Worm (Caenorhabditis elegans) whole organism, L3 larva: ENCODE data around the gene acs-1.

ENCODE experiments used
- R02D3.7 ChIP-seq: fragments of 150-350 bp; optimal IDR thresholded peaks from 2 replicates; lab custom pipeline; 2014; ENCODE audit warnings: missing biosample characterization, missing genetic modification characterization
- ZK546.5 ChIP-seq: sonication (generic microtip); optimal IDR thresholded peaks from 2 replicates; lab custom pipeline; 2017; ENCODE audit warnings: missing biosample characterization, missing genetic modification characterization
- aly-2 ChIP-seq: fragments of 150-350 bp; optimal IDR thresholded peaks from 2 replicates; lab custom pipeline; 2014; ENCODE audit warnings: missing biosample characterization, missing genetic modification characterization
- ama-1 ChIP-seq: fragments of 150-350 bp; optimal IDR thresholded peaks from 2 replicates; lab custom pipeline; 2018
- egl-27 ChIP-seq: sonication (generic microtip); optimal IDR thresholded peaks from 4 replicates; lab custom pipeline; 2017; ENCODE audit warnings: missing biosample characterization, missing genetic modification reagents, missing genetic modification characterization
- elt-1 ChIP-seq: fragments of 150-350 bp; optimal IDR thresholded peaks from 2 replicates; lab custom pipeline; 2014; ENCODE audit warnings: missing biosample characterization, missing genetic modification characterization
- elt-2 ChIP-seq: sonication (generic microtip); optimal IDR thresholded peaks from 2 replicates; lab custom pipeline; 2016; ENCODE audit warnings: missing genetic modification reagents, mild to moderate bottlenecking, missing genetic modification characterization, missing compliant biosample characterization
- elt-3 ChIP-seq, 3 experiments: fragments of 150-350 bp in 1 of 3; sonication (generic microtip) in 2 of 3; optimal IDR thresholded peaks; 2 replicates in 2 of 3; 4 replicates in 1 of 3; lab custom pipeline; 2014 to 2017; ENCODE audit warnings: missing biosample characterization in 3 of 3, missing genetic modification characterization in 3 of 3
- eor-1 ChIP-seq, 2 experiments: fragments of 150-350 bp; optimal IDR thresholded peaks; 2 replicates each; lab custom pipeline; 2014 to 2018; ENCODE audit warnings: missing biosample characterization in 2 of 2, missing genetic modification characterization in 2 of 2
- fkh-2 ChIP-seq: fragments of 150-350 bp; optimal IDR thresholded peaks from 2 replicates; lab custom pipeline; 2014; ENCODE audit warnings: missing biosample characterization, missing genetic modification reagents, missing genetic modification characterization
- hmg-11 ChIP-seq: sonication (generic microtip); optimal IDR thresholded peaks from 2 replicates; lab custom pipeline; 2016; ENCODE audit warnings: missing genetic modification characterization, missing compliant biosample characterization
- lin-15B ChIP-seq: fragments of 150-350 bp; optimal IDR thresholded peaks from 2 replicates; lab custom pipeline; 2014; ENCODE audit warnings: missing biosample characterization, missing genetic modification characterization
- lin-39 ChIP-seq: fragments of 150-350 bp; optimal IDR thresholded peaks from 2 replicates; lab custom pipeline; 2018; ENCODE audit warnings: missing biosample characterization, missing genetic modification reagents, missing genetic modification characterization
- lsy-12 ChIP-seq: sonication (generic microtip); optimal IDR thresholded peaks from 2 replicates; lab custom pipeline; 2016; ENCODE audit warnings: mild to moderate bottlenecking, missing genetic modification characterization, missing compliant biosample characterization
- mdl-1 ChIP-seq: fragments of 150-350 bp; optimal IDR thresholded peaks from 2 replicates; lab custom pipeline; 2014; ENCODE audit warnings: missing biosample characterization, missing genetic modification characterization
- mml-1 ChIP-seq: fragments of 150-350 bp; sonication (generic microtip); optimal IDR thresholded peaks from 3 replicates; lab custom pipeline; 2014; ENCODE audit warnings: missing biosample characterization, missing genetic modification characterization
- nhr-11 ChIP-seq: fragments of 150-350 bp; optimal IDR thresholded peaks from 2 replicates; lab custom pipeline; 2014; ENCODE audit warnings: missing biosample characterization, missing genetic modification characterization
- nhr-12 ChIP-seq: fragments of 150-350 bp; optimal IDR thresholded peaks from 2 replicates; lab custom pipeline; 2014; ENCODE audit warnings: missing biosample characterization, missing genetic modification characterization
- nhr-23 ChIP-seq: fragments of 150-350 bp; optimal IDR thresholded peaks from 2 replicates; lab custom pipeline; 2014; ENCODE audit warnings: missing biosample characterization, missing genetic modification reagents, missing genetic modification characterization
- nhr-25 ChIP-seq: sonication (generic microtip); optimal IDR thresholded peaks from 2 replicates; lab custom pipeline; 2017; ENCODE audit warnings: missing biosample characterization, missing genetic modification characterization
- nhr-28 ChIP-seq: fragments of 150-350 bp; optimal IDR thresholded peaks from 2 replicates; lab custom pipeline; 2014; ENCODE audit warnings: missing biosample characterization, missing genetic modification characterization
- nhr-43 ChIP-seq: sonication (generic microtip); optimal IDR thresholded peaks from 2 replicates; lab custom pipeline; 2016; ENCODE audit warnings: mild to moderate bottlenecking, missing genetic modification characterization, missing compliant biosample characterization; ENCODE audit not compliant: poor library complexity, severe bottlenecking
- nhr-77 ChIP-seq: fragments of 150-350 bp; optimal IDR thresholded peaks from 2 replicates; lab custom pipeline; 2014; ENCODE audit warnings: missing biosample characterization, missing genetic modification characterization
- pha-4 ChIP-seq: fragments of 150-350 bp; optimal IDR thresholded peaks from 2 replicates; lab custom pipeline; 2014; ENCODE audit warnings: missing biosample characterization, missing genetic modification reagents, missing genetic modification characterization
- pqm-1 ChIP-seq: fragments of 150-350 bp; optimal IDR thresholded peaks from 2 replicates; lab custom pipeline; 2017; ENCODE audit warnings: missing biosample characterization, missing genetic modification characterization, inconsistent platforms
- skn-1 ChIP-seq: fragments of 150-350 bp; optimal IDR thresholded peaks from 2 replicates; lab custom pipeline; 2014; ENCODE audit warnings: missing biosample characterization, missing genetic modification characterization
- snpc-4 ChIP-seq: fragments of 150-350 bp; optimal IDR thresholded peaks from 2 replicates; lab custom pipeline; 2014; ENCODE audit warnings: missing biosample characterization, missing genetic modification characterization
- tbx-2 ChIP-seq: sonication (generic microtip); optimal IDR thresholded peaks from 2 replicates; lab custom pipeline; 2016; ENCODE audit warnings: mild to moderate bottlenecking, missing genetic modification characterization, missing compliant biosample characterization
- unc-39 ChIP-seq: sonication (generic microtip); optimal IDR thresholded peaks from 4 replicates; lab custom pipeline; 2017; ENCODE audit warnings: missing biosample characterization, missing genetic modification characterization
- unc-62 ChIP-seq: fragments of 150-350 bp; sonication (generic microtip); optimal IDR thresholded peaks from 4 replicates; lab custom pipeline; 2014; ENCODE audit warnings: missing biosample characterization, missing genetic modification reagents, missing genetic modification characterization
- zag-1 ChIP-seq: fragments of 150-350 bp; optimal IDR thresholded peaks from 2 replicates; lab custom pipeline; 2014; ENCODE audit warnings: missing biosample characterization, missing genetic modification characterization
- ztf-11 ChIP-seq: fragments of 150-350 bp; optimal IDR thresholded peaks from 2 replicates; lab custom pipeline; 2014; ENCODE audit warnings: missing biosample characterization, missing genetic modification characterization
- ztf-4 ChIP-seq: fragments of 150-350 bp; optimal IDR thresholded peaks from 2 replicates; lab custom pipeline; 2014; ENCODE audit warnings: missing biosample characterization, missing genetic modification characterization

Gene acs-1

DNA sequence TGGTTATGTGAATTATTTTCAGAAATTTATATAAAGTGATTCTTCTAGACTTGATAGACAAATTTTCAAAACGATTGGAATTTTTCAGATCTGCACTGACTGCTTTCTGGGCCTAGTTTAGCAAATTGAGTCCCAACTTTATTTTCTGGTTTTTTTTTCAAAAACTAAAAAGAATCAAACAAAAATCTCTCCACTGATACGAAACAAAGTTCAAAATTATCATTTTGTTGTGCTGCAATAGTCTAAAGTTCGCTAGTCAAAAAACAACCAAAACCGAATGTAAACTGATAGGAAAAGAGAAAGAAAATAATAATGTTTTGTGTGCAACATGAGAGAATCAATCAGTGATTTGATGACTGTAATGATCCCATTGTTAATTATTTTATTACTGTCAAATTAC lies 25.1 kb downstream of the acs-1 start, which contains the start of gene lipl-4:
lipl-4 (plus strand) TSS at position 301 of the 400 bp plus-strand sequence.
- no peak for TF ChIP-seq lin-39 (tag; lab: Kevin White, UChicago)
- peak; percentile 18 for TF ChIP-seq pqm-1 (tag; lab: Kevin White, UChicago)
- TF ChIP-seq fkh-2 (tag; lab: Kevin White, UChicago) = no peak
- TF ChIP-seq pha-4 (tag; lab: Kevin White, UChicago) = peak; percentile 5
- no peak for TF ChIP-seq egl-27 (tag; lab: Kevin White, UChicago)
- no peak for TF ChIP-seq ztf-11 (tag; lab: Kevin White, UChicago)

ce11 chrV:6551707-6552390 lies 27.1 kb downstream of the acs-1 start, which contains the start of gene twk-10:
TSS of gene twk-10 (plus strand) at chrV:6552340.
- no peak for TF ChIP-seq hmg-11 (tag; lab: Kevin White, UChicago)
- TF ChIP-seq lin-39 (tag; lab: Kevin White, UChicago) = no peak
- TF ChIP-seq snpc-4 (tag; lab: Kevin White, UChicago) = no peak
- TF ChIP-seq nhr-43 (tag; lab: Kevin White, UChicago) = peak; percentile 47
- peak; percentile 12 for TF ChIP-seq nhr-23 (tag; lab: Kevin White, UChicago)
- no peak for TF ChIP-seq ZK546.5 (tag; lab: Kevin White, UChicago)
- TF ChIP-seq eor-1 (tag; optimal IDR thresholded peaks at IDR 0.05; lab: Kevin White, UChicago) = no peak
- peak; percentile 5 for TF ChIP-seq pqm-1 (tag; lab: Kevin White, UChicago)
- TF ChIP-seq pha-4 (tag; lab: Kevin White, UChicago) = peak; percentile 60
- peak; percentile 32 for TF ChIP-seq elt-2 (tag; lab: Kevin White, UChicago)
- TF ChIP-seq nhr-25 (tag; lab: Kevin White, UChicago) = no peak
- peak; percentile 9 for TF ChIP-seq egl-27 (tag; lab: Kevin White, UChicago)
- TF ChIP-seq, all 47 proteins: peak for 6

- no peak for TF ChIP-seq hmg-11 (tag; lab: Kevin White, UChicago)
- no peak for TF ChIP-seq tbx-2 (tag; lab: Kevin White, UChicago)
- no peak for TF ChIP-seq unc-39
- TF ChIP-seq nhr-11 (tag; lab: Kevin White, UChicago) = no peak
- no peak for TF ChIP-seq lin-15B (tag; lab: Kevin White, UChicago)
- no peak for TF ChIP-seq elt-2 (tag; lab: Kevin White, UChicago)
- no peak for TF ChIP-seq ztf-11 (tag; lab: Kevin White, UChicago)
- no peak for TF ChIP-seq fkh-2 (tag; lab: Kevin White, UChicago)
- TF ChIP-seq zag-1 (tag; lab: Kevin White, UChicago) = no peak
- no peak for TF ChIP-seq lin-39 (tag; lab: Kevin White, UChicago)
- TF ChIP-seq nhr-23 (tag; lab: Kevin White, UChicago) = no peak
- TF ChIP-seq aly-2 (tag; lab: Kevin White, UChicago) = no peak
- no peak for TF ChIP-seq eor-1 (tag; optimal IDR thresholded peaks at IDR 0.05; lab: Kevin White, UChicago)
- no peak for TF ChIP-seq ama-1
- no peak for TF ChIP-seq ZK546.5 (tag; lab: Kevin White, UChicago)
- no peak for TF ChIP-seq elt-1 (tag; lab: Kevin White, UChicago)
- no peak for TF ChIP-seq skn-1 (tag; lab: Kevin White, UChicago)
- TF ChIP-seq, all 47 proteins: peak for 0
Measured at ce11 chrV:6554308-6554707, 29.5 kb downstream of the acs-1 start, which contains the start of gene K04A8.19. TSS of gene K04A8.19 (minus strand) at chrV:6554408.

DNA sequence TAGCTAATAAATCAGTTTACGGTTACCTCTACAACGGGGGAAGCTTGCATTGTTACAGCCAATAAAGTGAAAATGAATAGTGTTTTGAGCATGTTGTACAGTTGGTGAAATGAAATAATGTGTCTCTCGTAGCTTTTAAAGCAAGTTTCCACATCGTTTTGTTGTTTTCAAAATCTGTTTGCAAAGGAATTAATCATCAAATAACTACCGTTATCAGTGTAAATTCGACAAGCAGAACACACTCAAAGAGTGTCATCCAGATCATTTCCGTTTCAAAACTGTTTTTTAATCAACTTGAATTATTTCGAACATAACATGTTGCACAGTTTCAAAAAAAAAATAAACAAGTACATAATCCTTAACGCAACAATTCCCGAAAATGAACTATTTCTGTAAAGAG lies 32.2 kb downstream of the acs-1 start, which contains the start of gene spp-27:
spp-27 (minus strand) TSS at position 101 of the 400 bp plus-strand sequence.
- TF ChIP-seq unc-62 (no peak), tbx-2 (tag; lab: Kevin White, UChicago) (no peak), nhr-12 (tag; lab: Kevin White, UChicago) (no peak), skn-1 (tag; lab: Kevin White, UChicago) (no peak), ztf-4 (tag; lab: Kevin White, UChicago) (no peak), mdl-1 (no peak)

DNA sequence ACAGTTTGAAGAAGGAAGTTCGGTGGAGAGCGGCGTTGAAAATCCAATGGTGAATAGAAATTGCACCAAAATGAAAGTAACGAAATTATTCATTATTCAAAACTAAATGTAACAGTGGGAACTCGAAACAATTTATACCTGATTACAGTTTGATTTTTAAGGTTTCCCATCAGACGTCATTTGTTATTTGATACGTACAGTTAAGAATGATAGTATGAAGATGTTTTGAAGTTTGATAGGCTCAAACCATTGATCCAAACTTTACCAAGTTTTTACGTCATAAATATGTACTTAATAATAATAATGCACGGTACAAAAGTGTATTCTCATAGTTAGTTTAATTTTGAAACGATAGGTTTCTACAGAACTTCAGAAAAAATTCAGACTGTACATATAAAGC lies 33.3 kb downstream of the acs-1 start, which contains the start of gene spp-20:
spp-20 (minus strand) TSS at position 101 of the 400 bp plus-strand sequence.
- TF ChIP-seq ZK546.5 (tag; lab: Kevin White, UChicago) (no peak), fkh-2 (tag; lab: Kevin White, UChicago) (no peak), mdl-1 (no peak), zag-1 (tag; lab: Kevin White, UChicago) (no peak), skn-1 (tag; lab: Kevin White, UChicago) (no peak), nhr-77 (no peak), R02D3.7 (tag; lab: Kevin White, UChicago) (no peak), egl-27 (tag; lab: Kevin White, UChicago) (no peak), mml-1 (no peak), nhr-11 (tag; lab: Kevin White, UChicago) (no peak), nhr-28 (tag; lab: Kevin White, UChicago) (no peak), nhr-23 (tag; lab: Kevin White, UChicago) (no peak), lin-15B (tag; lab: Kevin White, UChicago) (no peak), elt-2 (tag; lab: Kevin White, UChicago) (no peak), lsy-12 (tag; lab: Kevin White, UChicago) (no peak), unc-39 (no peak), elt-3 (tag; optimal IDR thresholded peaks at IDR 0.05; lab: Kevin White, UChicago) (no peak), tbx-2 (tag; lab: Kevin White, UChicago) (no peak), ztf-11 (tag; lab: Kevin White, UChicago) (no peak)
